Fruit fly (Drosophila melanogaster): ENCODE results near the gene gnu.

The gnu gene

dm6 chr3L:14789676-14790075 is 13.5 kb downstream of the gnu start, which contains the start of gene Helz (continued):
- TF ChIP-seq CG7987 (GFP tag; optimal IDR thresholded peaks at IDR 0.05) = no peak
- no peak for TF ChIP-seq CG8281 (tag; optimal IDR thresholded peaks at IDR 0.05)
- no peak for TF ChIP-seq CG6791 (GFP tag; IDR thresholded peaks at IDR 0.05; ENCODE audit: partially characterized antibody)
- TF ChIP-seq caup (GFP tag; optimal IDR thresholded peaks at IDR 0.05; ENCODE audit: severe bottlenecking) = peak; percentile 14
- TF ChIP-seq ems (GFP tag; optimal IDR thresholded peaks at IDR 0.05) = peak; percentile 27
- TF ChIP-seq NC2α (GFP tag; optimal IDR thresholded peaks at IDR 0.05) = no peak
- TF ChIP-seq tin (GFP tag; optimal IDR thresholded peaks at IDR 0.05) = no peak
- no peak for TF ChIP-seq CG10366 (GFP tag; IDR thresholded peaks at IDR 0.05)
- TF ChIP-seq shn (GFP tag; optimal IDR thresholded peaks at IDR 0.05) = no peak
- TF ChIP-seq ken (GFP tag; IDR thresholded peaks at IDR 0.05) = 0 out of 3 replicates have a peak, but pooled peaks have one; percentile 16
- no peak for TF ChIP-seq CG9609 (GFP tag; optimal IDR thresholded peaks at IDR 0.05)
- no peak for TF ChIP-seq ab (GFP tag; optimal IDR thresholded peaks at IDR 0.05)
- no peak for TF ChIP-seq sim (GFP tag; IDR thresholded peaks at IDR 0.05)
- TF ChIP-seq CG31365 (tag; optimal IDR thresholded peaks at IDR 0.05) = no peak
- TF ChIP-seq CG7372 (GFP tag; IDR thresholded peaks at IDR 0.05) = no peak
- no peak for TF ChIP-seq pb (GFP tag; optimal IDR thresholded peaks at IDR 0.05)
- TF ChIP-seq Drgx (GFP tag; IDR thresholded peaks at IDR 0.05) = no peak
- TF ChIP-seq cwo (GFP tag; optimal IDR thresholded peaks at IDR 0.05) = no peak
- TF ChIP-seq Ptx1 (GFP tag; IDR thresholded peaks at IDR 0.05) = no peak
- no peak for TF ChIP-seq CG10979 (tag; optimal IDR thresholded peaks at IDR 0.05)
- TF ChIP-seq CG15479 (GFP tag; optimal IDR thresholded peaks at IDR 0.05) = no peak
- no peak for TF ChIP-seq TFAM (GFP tag; optimal IDR thresholded peaks at IDR 0.05)
- no peak for TF ChIP-seq CG10565 (GFP tag; optimal IDR thresholded peaks at IDR 0.05)
- no peak for TF ChIP-seq Doc2 (GFP tag; IDR thresholded peaks at IDR 0.05)
- TF ChIP-seq row (GFP tag; IDR thresholded peaks at IDR 0.05) = no peak
- TF ChIP-seq Dbx (GFP tag; IDR thresholded peaks at IDR 0.05) = 0 out of 3 replicates have a peak, but pooled peaks have one; percentile 20
- TF ChIP-seq CG17361 (GFP tag; IDR thresholded peaks at IDR 0.05) = no peak
- no peak for TF ChIP-seq insv (GFP tag; optimal IDR thresholded peaks at IDR 0.05)
- no peak for TF ChIP-seq Atf-2 (GFP tag; optimal IDR thresholded peaks at IDR 0.05)
- no peak for TF ChIP-seq CG33557 (GFP tag; optimal IDR thresholded peaks at IDR 0.05)
- no peak for TF ChIP-seq CG12769 (tag; optimal IDR thresholded peaks at IDR 0.05)
- TF ChIP-seq sd (tag; optimal IDR thresholded peaks at IDR 0.05) = no peak
- TF ChIP-seq eve (GFP tag; optimal IDR thresholded peaks at IDR 0.05) = no peak
- TF ChIP-seq Blimp-1 (GFP tag; optimal IDR thresholded peaks at IDR 0.05) = no peak
- TF ChIP-seq cg (GFP tag; optimal IDR thresholded peaks at IDR 0.05) = no peak
- TF ChIP-seq wdn (GFP tag; IDR thresholded peaks at IDR 0.05) = no peak
- TF ChIP-seq ash1 (GFP tag; optimal IDR thresholded peaks at IDR 0.05) = no peak
- no peak for TF ChIP-seq kay (GFP tag; optimal IDR thresholded peaks at IDR 0.05)
- TF ChIP-seq pho (GFP tag; optimal IDR thresholded peaks at IDR 0.05) = no peak
- TF ChIP-seq CG11504 (tag; optimal IDR thresholded peaks at IDR 0.05) = no peak
- no peak for TF ChIP-seq Optix (GFP tag; IDR thresholded peaks at IDR 0.05)
- TF ChIP-seq Scr (GFP tag; IDR thresholded peaks at IDR 0.05; ENCODE audit: partially characterized antibody) = no peak
- TF ChIP-seq Bdp1 (GFP tag; optimal IDR thresholded peaks at IDR 0.05) = no peak
- TF ChIP-seq CG10147 (GFP tag; optimal IDR thresholded peaks at IDR 0.05) = no peak
- TF ChIP-seq CG3065 (GFP tag; optimal IDR thresholded peaks at IDR 0.05) = no peak
- TF ChIP-seq CG18476 (GFP tag; optimal IDR thresholded peaks at IDR 0.05) = no peak
- no peak for TF ChIP-seq az2 (GFP tag; optimal IDR thresholded peaks at IDR 0.05)
- no peak for TF ChIP-seq CG11723 (GFP tag; optimal IDR thresholded peaks at IDR 0.05)
- TF ChIP-seq CG32532 (GFP tag; IDR thresholded peaks at IDR 0.05) = no peak; the same call in 1 of the 2 replicates
- TF ChIP-seq stwl (tag; optimal IDR thresholded peaks at IDR 0.05) = peak; percentile 6
- no peak for TF ChIP-seq CG10654 (GFP tag; optimal IDR thresholded peaks at IDR 0.05)
- TF ChIP-seq CG18262 (tag; optimal IDR thresholded peaks at IDR 0.05) = no peak

Measured in whole organism, embryonic.